Worm (Caenorhabditis elegans) whole organism, L3 larva: ENCODE measurements around the gene hot-4.

Experiments
- R02D3.7 ChIP-seq: fragments of 150-350 bp; optimal IDR thresholded peaks from 2 replicates; lab custom pipeline; 2014; ENCODE audit warnings: missing biosample characterization, missing genetic modification characterization
- ZK546.5 ChIP-seq: sonication (generic microtip); optimal IDR thresholded peaks from 2 replicates; lab custom pipeline; 2017; ENCODE audit warnings: missing biosample characterization, missing genetic modification characterization
- aly-2 ChIP-seq: fragments of 150-350 bp; optimal IDR thresholded peaks from 2 replicates; lab custom pipeline; 2014; ENCODE audit warnings: missing biosample characterization, missing genetic modification characterization
- ama-1 ChIP-seq: fragments of 150-350 bp; optimal IDR thresholded peaks from 2 replicates; lab custom pipeline; 2018
- ceh-16 ChIP-seq: sonication (generic microtip); optimal IDR thresholded peaks from 2 replicates; lab custom pipeline; 2017; ENCODE audit warnings: missing biosample characterization, missing genetic modification characterization
- ceh-28 ChIP-seq: fragments of 150-350 bp; optimal IDR thresholded peaks from 2 replicates; lab custom pipeline; 2014; ENCODE audit warnings: missing biosample characterization, missing genetic modification reagents, missing genetic modification characterization
- ceh-82 ChIP-seq: fragments of 150-350 bp; optimal IDR thresholded peaks from 2 replicates; lab custom pipeline; 2014; ENCODE audit warnings: missing biosample characterization, missing genetic modification characterization
- ceh-9 ChIP-seq: sonication (generic microtip); optimal IDR thresholded peaks from 2 replicates; lab custom pipeline; 2018; ENCODE audit warnings: missing biosample characterization, missing genetic modification characterization
- daf-12 ChIP-seq: fragments of 150-350 bp; optimal IDR thresholded peaks from 2 replicates; lab custom pipeline; 2014; ENCODE audit warnings: missing biosample characterization, missing genetic modification reagents, missing genetic modification characterization
- egl-27 ChIP-seq: sonication (generic microtip); optimal IDR thresholded peaks from 4 replicates; lab custom pipeline; 2017; ENCODE audit warnings: missing biosample characterization, missing genetic modification reagents, missing genetic modification characterization
- egl-5 ChIP-seq: fragments of 150-350 bp; optimal IDR thresholded peaks from 2 replicates; lab custom pipeline; 2017; ENCODE audit warnings: missing biosample characterization, missing genetic modification reagents, missing genetic modification characterization, inconsistent platforms
- elt-1 ChIP-seq: fragments of 150-350 bp; optimal IDR thresholded peaks from 2 replicates; lab custom pipeline; 2014; ENCODE audit warnings: missing biosample characterization, missing genetic modification characterization
- elt-2 ChIP-seq: sonication (generic microtip); optimal IDR thresholded peaks from 2 replicates; lab custom pipeline; 2016; ENCODE audit warnings: missing genetic modification reagents, mild to moderate bottlenecking, missing genetic modification characterization, missing compliant biosample characterization
- elt-3 ChIP-seq, 3 experiments: fragments of 150-350 bp in 1 of 3; sonication (generic microtip) in 2 of 3; optimal IDR thresholded peaks; 2 replicates in 2 of 3; 4 replicates in 1 of 3; lab custom pipeline; 2014 to 2017; ENCODE audit warnings: missing biosample characterization in 3 of 3, missing genetic modification characterization in 3 of 3
- eor-1 ChIP-seq, 2 experiments: fragments of 150-350 bp; optimal IDR thresholded peaks; 2 replicates each; lab custom pipeline; 2014 to 2018; ENCODE audit warnings: missing biosample characterization in 2 of 2, missing genetic modification characterization in 2 of 2
- fkh-2 ChIP-seq: fragments of 150-350 bp; optimal IDR thresholded peaks from 2 replicates; lab custom pipeline; 2014; ENCODE audit warnings: missing biosample characterization, missing genetic modification reagents, missing genetic modification characterization
- fos-1 ChIP-seq: fragments of 150-350 bp; optimal IDR thresholded peaks from 2 replicates; lab custom pipeline; 2014; ENCODE audit warnings: missing biosample characterization, missing genetic modification characterization
- hmg-11 ChIP-seq: sonication (generic microtip); optimal IDR thresholded peaks from 2 replicates; lab custom pipeline; 2016; ENCODE audit warnings: missing genetic modification characterization, missing compliant biosample characterization
- lin-15B ChIP-seq: fragments of 150-350 bp; optimal IDR thresholded peaks from 2 replicates; lab custom pipeline; 2014; ENCODE audit warnings: missing biosample characterization, missing genetic modification characterization
- lin-39 ChIP-seq: fragments of 150-350 bp; optimal IDR thresholded peaks from 2 replicates; lab custom pipeline; 2018; ENCODE audit warnings: missing biosample characterization, missing genetic modification reagents, missing genetic modification characterization
- lsy-12 ChIP-seq: sonication (generic microtip); optimal IDR thresholded peaks from 2 replicates; lab custom pipeline; 2016; ENCODE audit warnings: mild to moderate bottlenecking, missing genetic modification characterization, missing compliant biosample characterization
- mdl-1 ChIP-seq: fragments of 150-350 bp; optimal IDR thresholded peaks from 2 replicates; lab custom pipeline; 2014; ENCODE audit warnings: missing biosample characterization, missing genetic modification characterization
- nfya-1 ChIP-seq: sonication (generic microtip); optimal IDR thresholded peaks from 2 replicates; lab custom pipeline; 2017; ENCODE audit warnings: missing genetic modification characterization, mild to moderate bottlenecking, missing compliant biosample characterization, antibody characterized with exemption, moderate library complexity; ENCODE audit not compliant: insufficient read depth
- nhr-23 ChIP-seq: fragments of 150-350 bp; optimal IDR thresholded peaks from 2 replicates; lab custom pipeline; 2014; ENCODE audit warnings: missing biosample characterization, missing genetic modification reagents, missing genetic modification characterization
- nhr-237 ChIP-seq: fragments of 150-350 bp; optimal IDR thresholded peaks from 2 replicates; lab custom pipeline; 2014; ENCODE audit warnings: missing biosample characterization, missing genetic modification characterization
- nhr-25 ChIP-seq: sonication (generic microtip); optimal IDR thresholded peaks from 2 replicates; lab custom pipeline; 2017; ENCODE audit warnings: missing biosample characterization, missing genetic modification characterization
- nhr-28 ChIP-seq: fragments of 150-350 bp; optimal IDR thresholded peaks from 2 replicates; lab custom pipeline; 2014; ENCODE audit warnings: missing biosample characterization, missing genetic modification characterization
- nhr-43 ChIP-seq: sonication (generic microtip); optimal IDR thresholded peaks from 2 replicates; lab custom pipeline; 2016; ENCODE audit warnings: mild to moderate bottlenecking, missing genetic modification characterization, missing compliant biosample characterization; ENCODE audit not compliant: poor library complexity, severe bottlenecking
- nhr-76 ChIP-seq: fragments of 150-350 bp; sonication (generic microtip); optimal IDR thresholded peaks from 5 replicates; lab custom pipeline; 2014; ENCODE audit warnings: missing biosample characterization, missing genetic modification characterization
- nhr-77 ChIP-seq: fragments of 150-350 bp; optimal IDR thresholded peaks from 2 replicates; lab custom pipeline; 2014; ENCODE audit warnings: missing biosample characterization, missing genetic modification characterization
- pqm-1 ChIP-seq: fragments of 150-350 bp; optimal IDR thresholded peaks from 2 replicates; lab custom pipeline; 2017; ENCODE audit warnings: missing biosample characterization, missing genetic modification characterization, inconsistent platforms
- sea-2 ChIP-seq: fragments of 150-350 bp; sonication (generic microtip); optimal IDR thresholded peaks from 4 replicates; lab custom pipeline; 2014; ENCODE audit warnings: missing biosample characterization, missing genetic modification reagents, missing genetic modification characterization
- skn-1 ChIP-seq: fragments of 150-350 bp; optimal IDR thresholded peaks from 2 replicates; lab custom pipeline; 2014; ENCODE audit warnings: missing biosample characterization, missing genetic modification characterization
- snpc-4 ChIP-seq: fragments of 150-350 bp; optimal IDR thresholded peaks from 2 replicates; lab custom pipeline; 2014; ENCODE audit warnings: missing biosample characterization, missing genetic modification characterization
- tbx-2 ChIP-seq: sonication (generic microtip); optimal IDR thresholded peaks from 2 replicates; lab custom pipeline; 2016; ENCODE audit warnings: mild to moderate bottlenecking, missing genetic modification characterization, missing compliant biosample characterization
- unc-39 ChIP-seq: sonication (generic microtip); optimal IDR thresholded peaks from 4 replicates; lab custom pipeline; 2017; ENCODE audit warnings: missing biosample characterization, missing genetic modification characterization
- unc-62 ChIP-seq: fragments of 150-350 bp; sonication (generic microtip); optimal IDR thresholded peaks from 4 replicates; lab custom pipeline; 2014; ENCODE audit warnings: missing biosample characterization, missing genetic modification reagents, missing genetic modification characterization
- zag-1 ChIP-seq: fragments of 150-350 bp; optimal IDR thresholded peaks from 2 replicates; lab custom pipeline; 2014; ENCODE audit warnings: missing biosample characterization, missing genetic modification characterization
- ztf-11 ChIP-seq: fragments of 150-350 bp; optimal IDR thresholded peaks from 2 replicates; lab custom pipeline; 2014; ENCODE audit warnings: missing biosample characterization, missing genetic modification characterization
- ztf-4 ChIP-seq: fragments of 150-350 bp; optimal IDR thresholded peaks from 2 replicates; lab custom pipeline; 2014; ENCODE audit warnings: missing biosample characterization, missing genetic modification characterization

The hot-4 gene

ce11 chrIII:6213915-6214314 lies 3.3 kb upstream of the hot-4 start, which contains the start of gene C23G10.10:
C23G10.10 (minus strand) TSS chrIII:6214015.
- no peak for TF ChIP-seq ztf-11
- TF ChIP-seq R02D3.7 (tag; lab: Kevin White, UChicago): no peak
- no peak for TF ChIP-seq fos-1 (tag; lab: Kevin White, UChicago)
- no peak for TF ChIP-seq ama-1 (lab: Kevin White, UChicago)
- TF ChIP-seq mdl-1: no peak
- no peak for TF ChIP-seq snpc-4 (tag; lab: Kevin White, UChicago)
- no peak for TF ChIP-seq lin-39 (tag; lab: Kevin White, UChicago)
- TF ChIP-seq skn-1 (tag; lab: Kevin White, UChicago): no peak
- no peak for TF ChIP-seq aly-2 (tag; lab: Kevin White, UChicago)
- TF ChIP-seq nhr-76 (tag; lab: Kevin White, UChicago): no peak
- no peak for TF ChIP-seq egl-5 (tag; lab: Kevin White, UChicago)
- no peak for TF ChIP-seq daf-12 (tag; lab: Kevin White, UChicago)
- TF ChIP-seq ztf-4: no peak
- TF ChIP-seq elt-1 (tag; lab: Kevin White, UChicago): no peak

ce11 chrIII:6215476-6215875 lies 1.7 kb upstream of the hot-4 start, which contains the start of gene C23G10.11:
C23G10.11 (minus strand) TSS chrIII:6215576.
- TF ChIP-seq nhr-76 (tag; lab: Kevin White, UChicago) (no peak), ZK546.5 (tag; lab: Kevin White, UChicago) (no peak), elt-3 (tag; optimal IDR thresholded peaks at IDR 0.05; lab: Kevin White, UChicago) (no peak), ztf-4 (no peak), fos-1 (tag; lab: Kevin White, UChicago) (no peak), egl-5 (tag; lab: Kevin White, UChicago) (no peak), eor-1 (tag; optimal IDR thresholded peaks at IDR 0.05; lab: Kevin White, UChicago) (no peak), egl-27 (tag; lab: Kevin White, UChicago) (no peak), pqm-1 (tag; lab: Kevin White, UChicago) (no peak), fkh-2 (no peak), unc-62 (no peak), elt-1 (tag; lab: Kevin White, UChicago) (no peak), nhr-23 (tag; lab: Kevin White, UChicago) (no peak), zag-1 (tag; lab: Kevin White, UChicago) (no peak), ceh-28 (no peak), nhr-43 (no peak), lin-15B (tag; lab: Kevin White, UChicago) (no peak), ceh-9 (tag; lab: Kevin White, UChicago) (no peak), sea-2 (GFP tag; lab: Kevin White, UChicago) (no peak)
- TF ChIP-seq, all 47 proteins: peak for 0

- TF ChIP-seq snpc-4 (tag; lab: Kevin White, UChicago) (no peak), mdl-1 (peak; percentile 14), nhr-43 (peak; percentile 92), nhr-76 (tag; lab: Kevin White, UChicago) (no peak), nhr-23 (tag; lab: Kevin White, UChicago) (peak; percentile 36)
Measured at ce11 chrIII:6215943-6216342, 1.3 kb upstream of the hot-4 start.

- no peak for TF ChIP-seq elt-2 (tag; lab: Kevin White, UChicago)
- no peak for TF ChIP-seq tbx-2
- no peak for TF ChIP-seq fos-1 (tag; lab: Kevin White, UChicago)
- TF ChIP-seq aly-2 (tag; lab: Kevin White, UChicago): no peak
- no peak for TF ChIP-seq daf-12 (tag; lab: Kevin White, UChicago)
- no peak for TF ChIP-seq ceh-28
- no peak for TF ChIP-seq sea-2 (GFP tag; lab: Kevin White, UChicago)
- no peak for TF ChIP-seq fkh-2
- TF ChIP-seq, all 47 proteins: peak for 0
Measured at ce11 chrIII:6221403-6221802, 4.2 kb downstream of the hot-4 start.

- TF ChIP-seq nhr-77 (tag; lab: Kevin White, UChicago): no peak
- TF ChIP-seq hmg-11 (tag; lab: Kevin White, UChicago): no peak
- TF ChIP-seq pqm-1 (tag; lab: Kevin White, UChicago): no peak
- TF ChIP-seq lin-39 (tag; lab: Kevin White, UChicago): no peak
- TF ChIP-seq nfya-1 (tag; lab: Kevin White, UChicago): no peak
- TF ChIP-seq nhr-43: no peak
- TF ChIP-seq lin-15B (tag; lab: Kevin White, UChicago): no peak
- TF ChIP-seq lsy-12 (tag; lab: Kevin White, UChicago): no peak
- TF ChIP-seq unc-39 (tag; lab: Kevin White, UChicago): no peak
- no peak for TF ChIP-seq R02D3.7 (tag; lab: Kevin White, UChicago)
- no peak for TF ChIP-seq nhr-23 (tag; lab: Kevin White, UChicago)
- TF ChIP-seq elt-2 (tag; lab: Kevin White, UChicago): no peak
- TF ChIP-seq ZK546.5 (tag; lab: Kevin White, UChicago): no peak
- no peak for TF ChIP-seq ceh-16 (tag; lab: Kevin White, UChicago)
- no peak for TF ChIP-seq nhr-28 (tag; lab: Kevin White, UChicago)
- TF ChIP-seq ceh-82 (tag; lab: Kevin White, UChicago): no peak
- no peak for TF ChIP-seq nhr-25 (tag; lab: Kevin White, UChicago)
- no peak for TF ChIP-seq nhr-237
- TF ChIP-seq aly-2 (tag; lab: Kevin White, UChicago): no peak
- no peak for TF ChIP-seq mdl-1
Measured at ce11 chrIII:6230870-6231269, 13.7 kb downstream of the hot-4 start, which contains the start of gene esyt-2. esyt-2 (minus strand) TSS chrIII:6230970.
